Worm (Caenorhabditis elegans) whole organism, young adult: ENCODE data around the gene T28D6.3.

Source experiments
- F49E8.2 ChIP-seq: sonication (generic microtip); optimal IDR thresholded peaks from 3 replicates; lab custom pipeline; 2017; ENCODE audit warnings: missing genetic modification characterization, mild to moderate bottlenecking, missing compliant biosample characterization, antibody characterized with exemption, moderate library complexity; ENCODE audit not compliant: insufficient read depth
- K12H6.12 ChIP-seq: fragments of 200-800 bp; sonication (Bioruptor generic); optimal IDR thresholded peaks from 2 replicates; lab custom pipeline; 2018; ENCODE audit warnings: mild to moderate bottlenecking, missing genetic modification characterization, missing compliant biosample characterization
- Y53F4B.3 ChIP-seq: fragments of 200-800 bp; sonication (Bioruptor generic); IDR thresholded peaks from 2 replicates; pipeline ENCODE4 v1.3.6; 2022; ENCODE audit warnings: missing genetic modification reagents, missing genetic modification characterization, missing compliant biosample characterization
- Y53G8AR.9 ChIP-seq: fragments of 200-800 bp; sonication (Bioruptor generic); conservative IDR thresholded peaks from 2 replicates; pipeline ENCODE4 v1.3.6; 2022; ENCODE audit warnings: missing genetic modification reagents, missing genetic modification characterization, missing compliant biosample characterization
- Y95B8A.8 ChIP-seq: fragments of 200-800 bp; sonication (Bioruptor generic); IDR thresholded peaks from 2 replicates; pipeline ENCODE4 v1.3.6; 2022; ENCODE audit warnings: missing genetic modification reagents, missing genetic modification characterization, missing compliant biosample characterization
- ZK185.1 ChIP-seq: sonication (generic microtip); optimal IDR thresholded peaks from 2 replicates; lab custom pipeline; 2016; ENCODE audit warnings: mild to moderate bottlenecking, missing genetic modification characterization, missing compliant biosample characterization; ENCODE audit not compliant: poor library complexity, severe bottlenecking
- attf-3 ChIP-seq: fragments of 200-800 bp; sonication (Bioruptor generic); conservative IDR thresholded peaks from 2 replicates; pipeline ENCODE4 v1.3.6; 2022; ENCODE audit warnings: missing genetic modification reagents, missing genetic modification characterization, missing compliant biosample characterization
- attf-5 ChIP-seq: fragments of 200-800 bp; sonication (Bioruptor generic); optimal IDR thresholded peaks from 2 replicates; lab custom pipeline; 2018; ENCODE audit warnings: mild to moderate bottlenecking, missing genetic modification characterization, missing compliant biosample characterization
- bed-1 ChIP-seq: fragments of 200-800 bp; sonication (Bioruptor generic); IDR thresholded peaks from 2 replicates; pipeline ENCODE4 v1.3.6; 2022; ENCODE audit warnings: missing genetic modification reagents, missing genetic modification characterization, missing compliant biosample characterization
- cebp-2 ChIP-seq: fragments of 200-800 bp; sonication (Bioruptor generic); IDR thresholded peaks from 2 replicates; pipeline ENCODE4 v1.3.6; 2022; ENCODE audit warnings: missing genetic modification characterization, missing compliant biosample characterization
- ceh-27 ChIP-seq: fragments of 200-800 bp; sonication (Bioruptor generic); optimal IDR thresholded peaks from 2 replicates; lab custom pipeline; 2018; ENCODE audit warnings: mild to moderate bottlenecking, missing genetic modification characterization, moderate library complexity, missing compliant biosample characterization
- ceh-91 ChIP-seq: fragments of 200-800 bp; sonication (Bioruptor generic); IDR thresholded peaks from 2 replicates; pipeline ENCODE4 v1.3.6; 2022; ENCODE audit warnings: missing genetic modification reagents, missing genetic modification characterization, missing compliant biosample characterization
- chd-7 ChIP-seq: sonication (generic microtip); optimal IDR thresholded peaks from 2 replicates; lab custom pipeline; 2016; ENCODE audit warnings: mild to moderate bottlenecking, missing genetic modification characterization, moderate library complexity, missing compliant biosample characterization
- dpl-1 ChIP-seq: fragments of 150-350 bp; optimal IDR thresholded peaks from 2 replicates; lab custom pipeline; 2014; ENCODE audit warnings: missing biosample characterization, missing genetic modification reagents, missing genetic modification characterization
- efl-1 ChIP-seq: fragments of 150-350 bp; optimal IDR thresholded peaks from 2 replicates; lab custom pipeline; 2014; ENCODE audit warnings: missing biosample characterization, missing genetic modification reagents, missing genetic modification characterization
- egl-18 ChIP-seq: fragments of 200-800 bp; sonication (Bioruptor generic); IDR thresholded peaks from 2 replicates; pipeline ENCODE4 v1.3.6; 2022; ENCODE audit warnings: missing genetic modification reagents, missing genetic modification characterization, missing compliant biosample characterization
- egl-44 ChIP-seq: fragments of 200-800 bp; sonication (Bioruptor generic); IDR thresholded peaks from 2 replicates; pipeline ENCODE4 v1.3.6; 2022; ENCODE audit warnings: missing genetic modification reagents, missing genetic modification characterization, missing compliant biosample characterization
- egrh-3 ChIP-seq: fragments of 200-800 bp; sonication (Bioruptor generic); IDR thresholded peaks from 2 replicates; pipeline ENCODE4 v1.3.6; 2022; ENCODE audit warnings: missing genetic modification reagents, missing genetic modification characterization, missing compliant biosample characterization
- ekl-4 ChIP-seq: fragments of 200-800 bp; sonication (Bioruptor generic); IDR thresholded peaks from 2 replicates; pipeline ENCODE4 v1.3.6; 2022; ENCODE audit warnings: missing genetic modification reagents, missing genetic modification characterization, missing compliant biosample characterization
- ets-4 ChIP-seq: fragments of 200-800 bp; sonication (Bioruptor generic); optimal IDR thresholded peaks from 2 replicates; lab custom pipeline; 2018; ENCODE audit warnings: mild to moderate bottlenecking, missing genetic modification characterization, missing compliant biosample characterization
- him-1 ChIP-seq: sonication (generic microtip); optimal IDR thresholded peaks from 2 replicates; lab custom pipeline; 2016; ENCODE audit warnings: missing genotype, missing genetic modification reagents, missing genetic modification characterization, missing compliant biosample characterization
- hlh-12 ChIP-seq: sonication (generic microtip); optimal IDR thresholded peaks from 2 replicates; lab custom pipeline; 2016; ENCODE audit warnings: missing genetic modification characterization, missing compliant biosample characterization
- hmg-1.2 ChIP-seq: fragments of 200-800 bp; sonication (Bioruptor generic); IDR thresholded peaks from 2 replicates; pipeline ENCODE4 v1.3.6; 2022; ENCODE audit warnings: missing genetic modification reagents, missing genetic modification characterization, missing compliant biosample characterization
- let-607 ChIP-seq, 2 experiments: fragments of 200-800 bp in 1 of 2; sonication (Bioruptor generic) in 1 of 2; sonication (generic microtip) in 1 of 2; optimal IDR thresholded peaks; 2 replicates each; lab custom pipeline; 2016 to 2018; ENCODE audit warnings: mild to moderate bottlenecking in 2 of 2, missing compliant biosample characterization in 2 of 2, missing genetic modification characterization in 2 of 2, moderate library complexity in 2 of 2, missing genotype in 1 of 2
- lin-54 ChIP-seq: fragments of 200-800 bp; sonication (Bioruptor generic); optimal IDR thresholded peaks from 2 replicates; lab custom pipeline; 2018; ENCODE audit warnings: mild to moderate bottlenecking, missing genetic modification characterization, missing compliant biosample characterization
- lsl-1 ChIP-seq: fragments of 200-800 bp; sonication (Bioruptor generic); optimal IDR thresholded peaks from 2 replicates; lab custom pipeline; 2018; ENCODE audit warnings: mild to moderate bottlenecking, missing genetic modification characterization, moderate library complexity, missing compliant biosample characterization
- lsy-27 ChIP-seq: sonication (generic microtip); optimal IDR thresholded peaks from 2 replicates; lab custom pipeline; 2017; ENCODE audit warnings: missing genetic modification characterization, mild to moderate bottlenecking, missing compliant biosample characterization, antibody characterized with exemption, missing genotype, borderline replicate concordance; ENCODE audit not compliant: insufficient read depth
- nfya-1 ChIP-seq: sonication (generic microtip); optimal IDR thresholded peaks from 2 replicates; lab custom pipeline; 2017; ENCODE audit warnings: antibody characterized with exemption, missing compliant biosample characterization, missing genetic modification characterization, borderline replicate concordance; ENCODE audit not compliant: insufficient read depth
- nhr-120 ChIP-seq: fragments of 200-800 bp; sonication (Bioruptor generic); IDR thresholded peaks from 2 replicates; pipeline ENCODE4 v1.3.6; 2022; ENCODE audit warnings: missing genetic modification characterization, missing compliant biosample characterization
- nhr-27 ChIP-seq: fragments of 200-800 bp; sonication (Bioruptor generic); optimal IDR thresholded peaks from 2 replicates; lab custom pipeline; 2018; ENCODE audit warnings: mild to moderate bottlenecking, missing genetic modification characterization, moderate library complexity, missing compliant biosample characterization
- pha-4 ChIP-seq: fragments of 150-350 bp; sonication (generic microtip); optimal IDR thresholded peaks from 2 replicates; lab custom pipeline; 2014; ENCODE audit warnings: missing biosample characterization, missing genetic modification reagents, missing genetic modification characterization
- sea-2 ChIP-seq: fragments of 200-800 bp; sonication (Bioruptor generic); IDR thresholded peaks from 2 replicates; pipeline ENCODE4 v1.3.6; 2022; ENCODE audit warnings: missing genetic modification characterization, missing compliant biosample characterization
- snpc-4 ChIP-seq, 5 experiments: fragments of 150-350 bp in 1 of 5; sonication (generic microtip) in 4 of 5; optimal IDR thresholded peaks; 2 replicates each; lab custom pipeline; 2014 to 2018; ENCODE audit warnings: missing genetic modification characterization in 5 of 5, missing biosample characterization in 3 of 5, antibody characterized with exemption in 2 of 5, mild to moderate bottlenecking in 2 of 5, missing compliant biosample characterization in 2 of 5, missing genotype in 2 of 5, moderate library complexity in 2 of 5, missing genetic modification reagents in 1 of 5
- tbp1 ChIP-seq: fragments of 200-800 bp; sonication (Bioruptor generic); optimal IDR thresholded peaks from 2 replicates; lab custom pipeline; 2018; ENCODE audit warnings: mild to moderate bottlenecking, missing genetic modification characterization, missing compliant biosample characterization
- xnd-1 ChIP-seq: sonication (generic microtip); optimal IDR thresholded peaks from 2 replicates; lab custom pipeline; 2016; ENCODE audit warnings: missing genotype, missing genetic modification reagents, missing genetic modification characterization, missing compliant biosample characterization
- zfh-2 ChIP-seq: fragments of 200-800 bp; sonication (Bioruptor generic); conservative IDR thresholded peaks from 2 replicates; pipeline ENCODE4 v1.3.6; 2022; ENCODE audit warnings: missing genetic modification reagents, missing genetic modification characterization, missing compliant biosample characterization
- ztf-18 ChIP-seq: sonication (generic microtip); optimal IDR thresholded peaks from 2 replicates; lab custom pipeline; 2016; ENCODE audit warnings: missing genotype, mild to moderate bottlenecking, missing genetic modification characterization, missing compliant biosample characterization
- ztf-28 ChIP-seq: fragments of 200-800 bp; sonication (Bioruptor generic); IDR thresholded peaks from 2 replicates; pipeline ENCODE4 v1.3.6; 2022; ENCODE audit warnings: missing genetic modification reagents, missing genetic modification characterization, missing compliant biosample characterization

The T28D6.3 gene

ce11 chrIII:11380555-11380954, 14.0 kb downstream of the T28D6.3 start:
- TF ChIP-seq snpc-4 (GFP tag; optimal IDR thresholded peaks at IDR 0.05; lab: Kevin White, UChicago) (no peak), snpc-4 (tag; optimal IDR thresholded peaks at IDR 0.05; lab: Kevin White, UChicago) (no peak), sea-2 (GFP tag; lab: Robert Waterston, UW) (no peak), nhr-27 (tag; lab: Kevin White, UChicago) (no peak), nfya-1 (tag; lab: Kevin White, UChicago) (no peak), hmg-1.2 (GFP tag; lab: Robert Waterston, UW) (peak; percentile 78), attf-3 (GFP tag; lab: Robert Waterston, UW) (no peak), ztf-18 (tag; lab: Kevin White, UChicago) (no peak), hlh-12 (tag; lab: Kevin White, UChicago) (no peak), xnd-1 (tag; lab: Kevin White, UChicago) (no peak), let-607 (tag; optimal IDR thresholded peaks at IDR 0.05; lab: Kevin White, UChicago) (peak; percentile 54 to 80), ekl-4 (GFP tag; lab: Robert Waterston, UW) (no peak)

ce11 chrIII:11381922-11382321, 15.4 kb downstream of the T28D6.3 start, which contains the start of gene subs-4:
subs-4 (plus strand) TSS chrIII:11382222.
- no peak for TF ChIP-seq K12H6.12 (tag; lab: Kevin White, UChicago)
- no peak for TF ChIP-seq attf-5 (GFP tag; lab: Kevin White, UChicago)
- TF ChIP-seq cebp-2: no peak
- TF ChIP-seq ekl-4 (GFP tag; lab: Robert Waterston, UW): no peak
- TF ChIP-seq lin-54 (GFP tag; lab: Kevin White, UChicago): no peak
- no peak for TF ChIP-seq lsy-27 (tag; lab: Kevin White, UChicago)
- TF ChIP-seq ceh-91 (GFP tag; lab: Robert Waterston, UW): no peak
- TF ChIP-seq ceh-27: no peak
- no peak for TF ChIP-seq him-1 (tag; lab: Kevin White, UChicago)
- TF ChIP-seq nhr-120 (GFP tag; lab: Robert Waterston, UW): no peak
- no peak for TF ChIP-seq F49E8.2 (tag; lab: Kevin White, UChicago)

ce11 chrIII:11389384-11389783, 22.8 kb downstream of the T28D6.3 start:
- TF ChIP-seq efl-1 (no peak), egl-18 (GFP tag; lab: Robert Waterston, UW) (no peak), Y53F4B.3 (no peak), pha-4 (tag; lab: Kevin White, UChicago) (no peak), ztf-28 (GFP tag; lab: Robert Waterston, UW) (no peak), ZK185.1 (tag; lab: Kevin White, UChicago) (no peak), chd-7 (tag; lab: Kevin White, UChicago) (peak; percentile 41), zfh-2 (GFP tag; lab: Robert Waterston, UW) (peak; percentile 95), ets-4 (GFP tag; lab: Kevin White, UChicago) (no peak), bed-1 (GFP tag; lab: Robert Waterston, UW) (0 out of 2 replicates have a peak, but pooled peaks have one; percentile 18), egrh-3 (peak; percentile 64), dpl-1 (no peak), F49E8.2 (tag; lab: Kevin White, UChicago) (no peak), Y53G8AR.9 (GFP tag; lab: Robert Waterston, UW) (no peak), tbp1 (GFP tag; lab: Kevin White, UChicago) (no peak), egl-44 (no peak), lsl-1 (GFP tag; lab: Kevin White, UChicago) (no peak), Y95B8A.8 (GFP tag; lab: Robert Waterston, UW) (no peak)
